Worm (Caenorhabditis elegans): ENCODE measurements around the gene F46B3.7.

F46B3.7 gene

ce11 chrV:20618632-20619031 lies at the start of gene F46B3.7:
Gene F46B3.7 (minus strand): TSS chrV:20618732.
- no peak for TF ChIP-seq sptf-1 (tag; optimal IDR thresholded peaks at IDR 0.05)
- no peak for TF ChIP-seq ces-1 (GFP tag; optimal IDR thresholded peaks at IDR 0.05)
- TF ChIP-seq cnd-1 (tag; optimal IDR thresholded peaks at IDR 0.05): no peak
- no peak for TF ChIP-seq snpc-4 (tag; optimal IDR thresholded peaks at IDR 0.05)
- TF ChIP-seq zip-8 (tag; optimal IDR thresholded peaks at IDR 0.05): no peak
- no peak for TF ChIP-seq nhr-237 (tag; optimal IDR thresholded peaks at IDR 0.05)
- no peak for TF ChIP-seq ztf-11 (tag; optimal IDR thresholded peaks at IDR 0.05)

- TF ChIP-seq blmp-1 (tag; optimal IDR thresholded peaks at IDR 0.05) (no peak), nhr-2 (tag; optimal IDR thresholded peaks at IDR 0.05) (no peak), unc-120 (tag; optimal IDR thresholded peaks at IDR 0.05; ENCODE audit: poor library complexity, severe bottlenecking) (no peak), cnd-1 (tag; optimal IDR thresholded peaks at IDR 0.05) (no peak), nhr-12 (tag; optimal IDR thresholded peaks at IDR 0.05) (no peak), ces-1 (GFP tag; optimal IDR thresholded peaks at IDR 0.05) (no peak), pha-4 (tag; optimal IDR thresholded peaks at IDR 0.05) (no peak), ztf-11 (tag; optimal IDR thresholded peaks at IDR 0.05) (no peak), lin-32 (GFP tag; optimal IDR thresholded peaks at IDR 0.05) (no peak), zip-8 (tag; optimal IDR thresholded peaks at IDR 0.05) (no peak), mls-2 (tag; optimal IDR thresholded peaks at IDR 0.05) (no peak)
These were observed 48.4 kb upstream of the F46B3.7 start, which contains the start of gene mlt-11 for ce11 chrV:20666905-20667304. Gene mlt-11 (plus strand): TSS chrV:20667205.

- TF ChIP-seq zip-8 (tag; optimal IDR thresholded peaks at IDR 0.05) (peak; percentile 54), blmp-1 (tag; optimal IDR thresholded peaks at IDR 0.05) (peak; percentile 84), drap-1 (GFP tag; optimal IDR thresholded peaks at IDR 0.05) (no peak)
These were observed 46.4 kb upstream of the F46B3.7 start for ce11 chrV:20664930-20665329.

ce11 chrV:20663736-20664135 lies 45.2 kb upstream of the F46B3.7 start:
- TF ChIP-seq blmp-1 (tag; optimal IDR thresholded peaks at IDR 0.05) (peak; percentile 18), sem-2 (GFP tag; optimal IDR thresholded peaks at IDR 0.05) (no peak)

ce11 chrV:20662474-20662873 lies 43.9 kb upstream of the F46B3.7 start:
- no peak for TF ChIP-seq cnd-1 (tag; optimal IDR thresholded peaks at IDR 0.05)
- TF ChIP-seq lin-13 (tag; optimal IDR thresholded peaks at IDR 0.05): no peak
- no peak for TF ChIP-seq ceh-43 (GFP tag; optimal IDR thresholded peaks at IDR 0.05)
- peak; percentile 25 for TF ChIP-seq elt-1 (tag; optimal IDR thresholded peaks at IDR 0.05; ENCODE audit: borderline replicate concordance, insufficient read depth)
- no peak for TF ChIP-seq zip-8 (tag; optimal IDR thresholded peaks at IDR 0.05)
- TF ChIP-seq flh-1 (GFP tag; optimal IDR thresholded peaks at IDR 0.05): no peak
- TF ChIP-seq nhr-2 (tag; optimal IDR thresholded peaks at IDR 0.05): no peak

ce11 chrV:20660025-20660424 lies 41.5 kb upstream of the F46B3.7 start, which contains the start of gene W01F3.2:
Gene W01F3.2 (plus strand): TSS chrV:20660325.
- TF ChIP-seq nhr-2 (tag; optimal IDR thresholded peaks at IDR 0.05): no peak
- no peak for TF ChIP-seq mab-5 (tag; optimal IDR thresholded peaks at IDR 0.05)
- TF ChIP-seq lsy-2 (tag; optimal IDR thresholded peaks at IDR 0.05): no peak
- no peak for TF ChIP-seq lin-13 (tag; optimal IDR thresholded peaks at IDR 0.05)
- TF ChIP-seq M03D4.4 (tag; optimal IDR thresholded peaks at IDR 0.05): no peak
- no peak for TF ChIP-seq elt-3 (tag; optimal IDR thresholded peaks at IDR 0.05)
- TF ChIP-seq unc-62 (GFP tag; optimal IDR thresholded peaks at IDR 0.05): no peak
- no peak for TF ChIP-seq nhr-28 (tag; optimal IDR thresholded peaks at IDR 0.05)
- TF ChIP-seq elt-1 (tag; optimal IDR thresholded peaks at IDR 0.05; ENCODE audit: borderline replicate concordance, insufficient read depth): no peak
- TF ChIP-seq unc-39 (tag; optimal IDR thresholded peaks at IDR 0.05): no peak
- no peak for TF ChIP-seq cnd-1 (tag; optimal IDR thresholded peaks at IDR 0.05)
- no peak for TF ChIP-seq ham-2 (GFP tag; optimal IDR thresholded peaks at IDR 0.05)
- no peak for TF ChIP-seq mls-2 (tag; optimal IDR thresholded peaks at IDR 0.05)
- TF ChIP-seq nhr-12 (tag; optimal IDR thresholded peaks at IDR 0.05): no peak
- TF ChIP-seq ceh-83 (GFP tag; optimal IDR thresholded peaks at IDR 0.05): no peak

ce11 chrV:20656626-20657025 lies 38.1 kb upstream of the F46B3.7 start:
- TF ChIP-seq elt-3 (tag; optimal IDR thresholded peaks at IDR 0.05) (no peak), lsy-2 (tag; optimal IDR thresholded peaks at IDR 0.05) (no peak), ztf-11 (tag; optimal IDR thresholded peaks at IDR 0.05) (no peak), hlh-1 (tag; optimal IDR thresholded peaks at IDR 0.05) (peak; percentile 65), lin-32 (GFP tag; optimal IDR thresholded peaks at IDR 0.05) (no peak), cnd-1 (tag; optimal IDR thresholded peaks at IDR 0.05) (peak; percentile 1), blmp-1 (tag; optimal IDR thresholded peaks at IDR 0.05) (no peak), bed-3 (GFP tag; optimal IDR thresholded peaks at IDR 0.05) (no peak), unc-62 (GFP tag; optimal IDR thresholded peaks at IDR 0.05) (peak; percentile 86), sem-2 (GFP tag; optimal IDR thresholded peaks at IDR 0.05) (no peak), mab-5 (tag; optimal IDR thresholded peaks at IDR 0.05) (peak; percentile 69), M03D4.4 (tag; optimal IDR thresholded peaks at IDR 0.05) (no peak), drap-1 (GFP tag; optimal IDR thresholded peaks at IDR 0.05) (no peak), mls-2 (tag; optimal IDR thresholded peaks at IDR 0.05) (no peak), flh-1 (GFP tag; optimal IDR thresholded peaks at IDR 0.05) (no peak), lin-13 (tag; optimal IDR thresholded peaks at IDR 0.05) (no peak), elt-1 (tag; optimal IDR thresholded peaks at IDR 0.05; ENCODE audit: borderline replicate concordance, insufficient read depth) (no peak), nhr-2 (tag; optimal IDR thresholded peaks at IDR 0.05) (no peak), snpc-4 (tag; optimal IDR thresholded peaks at IDR 0.05) (no peak), ham-2 (GFP tag; optimal IDR thresholded peaks at IDR 0.05) (no peak), ceh-39 (tag; optimal IDR thresholded peaks at IDR 0.05) (no peak), sptf-1 (tag; optimal IDR thresholded peaks at IDR 0.05) (no peak), nhr-12 (tag; optimal IDR thresholded peaks at IDR 0.05) (no peak), unc-39 (tag; optimal IDR thresholded peaks at IDR 0.05) (no peak), zip-8 (tag; optimal IDR thresholded peaks at IDR 0.05) (no peak), nhr-237 (tag; optimal IDR thresholded peaks at IDR 0.05) (no peak), ces-1 (GFP tag; optimal IDR thresholded peaks at IDR 0.05) (no peak), unc-120 (tag; optimal IDR thresholded peaks at IDR 0.05; ENCODE audit: poor library complexity, severe bottlenecking) (no peak), ceh-83 (GFP tag; optimal IDR thresholded peaks at IDR 0.05) (no peak), tbx-8 (GFP tag; optimal IDR thresholded peaks at IDR 0.05) (no peak)

All from whole organism, mixed stage, embryonic.